Worm (Caenorhabditis elegans): Measurements from ENCODE around the gene K09D9.1.

Gene K09D9.1

DNA sequence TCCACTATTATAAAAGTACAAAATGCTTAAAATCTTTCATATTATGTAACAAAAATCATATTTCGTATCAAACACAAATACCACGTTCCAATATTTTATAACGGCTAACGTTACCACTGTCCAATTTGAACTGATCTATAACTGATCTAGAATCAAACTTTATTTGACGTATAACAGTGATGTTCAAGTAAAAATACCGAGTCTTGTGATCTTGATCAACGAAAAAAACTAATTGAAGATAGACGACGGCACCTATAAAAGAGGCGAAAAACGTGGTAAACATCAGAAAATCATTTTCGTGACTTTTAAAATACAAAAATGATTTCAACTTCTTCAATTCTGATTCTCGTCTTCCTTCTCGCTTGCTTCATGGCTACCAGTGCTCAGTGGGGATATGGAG lies 37.2 kb upstream of the K09D9.1 start, which contains the start of gene nlp-28:
Gene nlp-28, plus strand, starts transcription at position 285 of the 400 bp plus-strand sequence.
- TF ChIP-seq nhr-237 (tag; optimal IDR thresholded peaks at IDR 0.05) (no peak), unc-55 (GFP tag; optimal IDR thresholded peaks at IDR 0.05) (no peak), sma-9 (GFP tag; optimal IDR thresholded peaks at IDR 0.05) (peak; percentile 5), sma-9 (tag; optimal IDR thresholded peaks at IDR 0.05) (no peak), fos-1 (tag; optimal IDR thresholded peaks at IDR 0.05) (no peak)

- TF ChIP-seq skn-1 (tag; optimal IDR thresholded peaks at IDR 0.05) (no peak), R02D3.7 (tag; optimal IDR thresholded peaks at IDR 0.05) (no peak), aly-2 (tag; optimal IDR thresholded peaks at IDR 0.05) (no peak), nhr-6 (tag; optimal IDR thresholded peaks at IDR 0.05) (no peak), elt-3 (tag; optimal IDR thresholded peaks at IDR 0.05) (no peak), mab-5 (tag; optimal IDR thresholded peaks at IDR 0.05) (no peak), fos-1 (tag; optimal IDR thresholded peaks at IDR 0.05) (peak; percentile 1), egl-27 (tag; optimal IDR thresholded peaks at IDR 0.05) (no peak), ztf-1 (GFP tag; conservative IDR thresholded peaks at IDR 0.05) (no peak), nhr-21 (tag; optimal IDR thresholded peaks at IDR 0.05) (peak; percentile 3), nhr-237 (tag; optimal IDR thresholded peaks at IDR 0.05) (no peak), nhr-23 (tag; optimal IDR thresholded peaks at IDR 0.05) (no peak), F13H6.1 (tag; optimal IDR thresholded peaks at IDR 0.05) (no peak), dmd-4 (tag; optimal IDR thresholded peaks at IDR 0.05) (no peak), nhr-10 (tag; optimal IDR thresholded peaks at IDR 0.05) (no peak), elt-1 (tag; optimal IDR thresholded peaks at IDR 0.05) (no peak), unc-55 (GFP tag; optimal IDR thresholded peaks at IDR 0.05) (no peak)
Observed at ce11 chrV:3989070-3989469, 35.8 kb upstream of the K09D9.1 start, which contains the start of gene nlp-27. TSS of gene nlp-27 (plus strand) at chrV:3989378.

DNA sequence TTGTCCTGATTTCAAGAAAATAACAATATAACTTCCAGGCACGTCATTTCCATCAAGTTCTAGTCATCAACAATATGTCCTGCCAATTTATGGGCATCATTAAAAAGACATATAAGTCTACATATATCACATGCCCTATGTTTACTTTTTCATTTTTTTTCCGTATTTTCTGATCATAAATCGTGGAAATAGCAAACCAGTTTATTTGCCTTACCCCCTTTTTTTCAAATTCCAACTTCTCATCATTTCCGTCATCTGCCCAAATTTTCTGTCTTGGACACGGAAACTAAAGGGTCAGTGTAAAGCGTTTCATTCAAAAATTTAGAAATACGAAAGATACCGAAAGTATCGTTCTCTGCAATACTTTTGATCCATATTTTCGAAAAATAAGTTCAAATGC lies 32.5 kb upstream of the K09D9.1 start:
- no peak for TF ChIP-seq unc-55 (GFP tag; optimal IDR thresholded peaks at IDR 0.05)
- no peak for TF ChIP-seq alr-1 (tag; optimal IDR thresholded peaks at IDR 0.05)
- no peak for TF ChIP-seq nhr-6 (tag; optimal IDR thresholded peaks at IDR 0.05)
- no peak for TF ChIP-seq R02D3.7 (tag; optimal IDR thresholded peaks at IDR 0.05)
- no peak for TF ChIP-seq aly-2 (tag; optimal IDR thresholded peaks at IDR 0.05)
- no peak for TF ChIP-seq ama-1 (optimal IDR thresholded peaks at IDR 0.05)
- TF ChIP-seq crh-2 (tag; optimal IDR thresholded peaks at IDR 0.05): no peak
- TF ChIP-seq ztf-4 (tag; optimal IDR thresholded peaks at IDR 0.05): no peak
- TF ChIP-seq nhr-129 (tag; optimal IDR thresholded peaks at IDR 0.05): no peak
- TF ChIP-seq snpc-4 (tag; optimal IDR thresholded peaks at IDR 0.05): no peak
- no peak for TF ChIP-seq lin-39 (tag; optimal IDR thresholded peaks at IDR 0.05)

DNA sequence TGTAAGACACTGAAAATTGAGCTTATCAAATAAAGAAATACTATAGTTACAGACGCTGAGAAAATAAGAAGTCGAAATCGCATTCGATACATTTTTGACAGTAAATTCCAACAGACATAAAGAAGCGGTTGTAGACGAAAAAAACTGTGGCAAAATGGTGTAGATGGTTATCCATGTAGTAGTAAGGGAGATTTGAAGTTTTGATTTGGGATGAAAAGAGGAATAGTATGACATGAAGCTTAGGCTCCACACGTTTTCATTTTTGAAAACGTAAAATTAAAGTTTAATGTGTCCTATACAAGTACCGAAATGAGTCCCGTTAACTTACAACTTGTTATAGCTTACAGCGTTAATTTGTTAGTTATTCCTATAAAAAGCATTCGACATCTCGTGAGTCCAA lies 30.8 kb upstream of the K09D9.1 start, which contains the start of gene K09D9.9:
Gene K09D9.9, minus strand, starts transcription at position 101 of the 400 bp plus-strand sequence.
- TF ChIP-seq nhr-237 (tag; optimal IDR thresholded peaks at IDR 0.05): no peak
- no peak for TF ChIP-seq nhr-10 (tag; optimal IDR thresholded peaks at IDR 0.05)
- no peak for TF ChIP-seq sma-9 (GFP tag; optimal IDR thresholded peaks at IDR 0.05)
- no peak for TF ChIP-seq sma-9 (tag; optimal IDR thresholded peaks at IDR 0.05)
- TF ChIP-seq nhr-23 (tag; optimal IDR thresholded peaks at IDR 0.05): no peak
- no peak for TF ChIP-seq ZK546.5 (tag; optimal IDR thresholded peaks at IDR 0.05)

- TF ChIP-seq unc-62 (GFP tag; optimal IDR thresholded peaks at IDR 0.05) (no peak), snpc-4 (tag; optimal IDR thresholded peaks at IDR 0.05) (no peak), ama-1 (optimal IDR thresholded peaks at IDR 0.05) (no peak), fos-1 (tag; optimal IDR thresholded peaks at IDR 0.05) (no peak), nhr-6 (tag; optimal IDR thresholded peaks at IDR 0.05) (no peak), nhr-77 (tag; optimal IDR thresholded peaks at IDR 0.05) (no peak), F13H6.1 (tag; optimal IDR thresholded peaks at IDR 0.05) (no peak), sma-9 (GFP tag; optimal IDR thresholded peaks at IDR 0.05) (no peak), sma-9 (tag; optimal IDR thresholded peaks at IDR 0.05) (no peak), peb-1 (tag; optimal IDR thresholded peaks at IDR 0.05) (no peak), unc-55 (GFP tag; optimal IDR thresholded peaks at IDR 0.05) (no peak)
Observed at ce11 chrV:3995838-3996237, 29.0 kb upstream of the K09D9.1 start, which contains the start of gene srx-62. TSS of gene srx-62 (minus strand) at chrV:3995938.

DNA sequence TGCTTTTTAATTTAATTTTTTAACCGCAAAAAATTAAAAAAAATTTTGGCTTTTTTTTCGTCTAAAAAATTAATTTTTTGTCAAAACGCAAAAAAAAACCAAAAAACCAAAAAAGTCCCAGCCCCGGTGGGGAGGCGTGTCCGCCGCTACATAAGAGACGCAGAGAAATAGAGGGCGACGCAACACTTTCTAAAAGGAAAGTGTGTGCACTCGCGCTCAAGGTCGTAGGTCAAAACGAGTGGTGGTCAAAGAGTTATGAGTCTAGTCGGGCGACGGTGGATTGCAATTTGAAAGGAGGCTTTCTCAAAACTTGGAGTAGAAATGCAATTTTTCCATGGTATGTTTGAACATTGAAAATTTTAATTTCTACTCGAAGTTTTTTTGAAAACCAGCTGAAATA lies 20.3 kb upstream of the K09D9.1 start:
- TF ChIP-seq zag-1 (tag; optimal IDR thresholded peaks at IDR 0.05) (no peak), F13H6.1 (tag; optimal IDR thresholded peaks at IDR 0.05) (no peak), nhr-12 (tag; optimal IDR thresholded peaks at IDR 0.05) (no peak)
